Worm (Caenorhabditis elegans) whole organism, L4 larva: ENCODE measurements around the gene Y32H12A.6.

Experiments used
- D1046.2 ChIP-seq: fragments of 200-800 bp; sonication (Bioruptor generic); IDR thresholded peaks from 2 replicates; pipeline ENCODE4 v1.3.6; 2022; ENCODE audit warnings: missing genetic modification characterization, missing compliant biosample characterization
- F26F4.8 ChIP-seq: fragments of 200-800 bp; sonication (Bioruptor generic); conservative IDR thresholded peaks from 2 replicates; pipeline ENCODE4 v1.3.6; 2022; ENCODE audit warnings: missing genetic modification characterization, missing compliant biosample characterization
- F44E2.7 ChIP-seq: fragments of 200-800 bp; sonication (Bioruptor generic); IDR thresholded peaks from 2 replicates; pipeline ENCODE4 v2.1.2; 2022; ENCODE audit warnings: missing genetic modification characterization, missing compliant biosample characterization
- F49E8.2 ChIP-seq: sonication (generic microtip); optimal IDR thresholded peaks from 2 replicates; lab custom pipeline; 2016; ENCODE audit warnings: missing compliant biosample characterization, mild to moderate bottlenecking, missing genetic modification characterization, borderline replicate concordance
- T26A8.4 ChIP-seq: fragments of 200-800 bp; sonication (Bioruptor generic); IDR thresholded peaks from 2 replicates; pipeline ENCODE4 v1.3.6; 2022; ENCODE audit warnings: missing genetic modification characterization, missing compliant biosample characterization
- Y105C5A.15 ChIP-seq: fragments of 200-800 bp; sonication (Bioruptor generic); IDR thresholded peaks from 2 replicates; pipeline ENCODE4 v1.3.6; 2022; ENCODE audit warnings: missing genetic modification characterization, missing compliant biosample characterization
- Y5F2A.4 ChIP-seq: fragments of 200-800 bp; sonication (Bioruptor generic); optimal IDR thresholded peaks from 2 replicates; lab custom pipeline; 2018; ENCODE audit warnings: mild to moderate bottlenecking, missing genetic modification characterization, missing compliant biosample characterization
- Y75B8A.6 ChIP-seq: fragments of 200-800 bp; sonication (Bioruptor generic); IDR thresholded peaks from 2 replicates; pipeline ENCODE4 v1.3.6; 2022; ENCODE audit warnings: missing genetic modification reagents, missing genetic modification characterization, missing compliant biosample characterization
- ZK337.2 ChIP-seq: fragments of 200-800 bp; sonication (Bioruptor generic); IDR thresholded peaks from 2 replicates; pipeline ENCODE4 v1.3.6; 2022; ENCODE audit warnings: missing genetic modification reagents, missing genetic modification characterization, missing compliant biosample characterization
- ZK546.5 ChIP-seq, 2 experiments: sonication (generic microtip); optimal IDR thresholded peaks; 2 replicates each; lab custom pipeline; 2017; ENCODE audit warnings: missing biosample characterization in 2 of 2, missing genetic modification characterization in 2 of 2
- aha-1 ChIP-seq: fragments of 150-350 bp; peaks from one replicate; lab custom pipeline; 2014; ENCODE audit warnings: missing biosample characterization, missing genetic modification characterization
- ama-1 ChIP-seq: fragments of 150-350 bp; optimal IDR thresholded peaks from 2 replicates; lab custom pipeline; 2014; ENCODE audit warnings: inconsistent platforms, mixed read lengths
- ceh-20 ChIP-seq: fragments of 200-800 bp; sonication (Bioruptor generic); IDR thresholded peaks from 2 replicates; pipeline ENCODE4 v1.3.6; 2022; ENCODE audit warnings: missing genetic modification reagents, missing genetic modification characterization, missing compliant biosample characterization
- ceh-32 ChIP-seq: sonication (generic microtip); optimal IDR thresholded peaks from 2 replicates; lab custom pipeline; 2016; ENCODE audit warnings: mild to moderate bottlenecking, missing genetic modification characterization, missing compliant biosample characterization; ENCODE audit not compliant: poor library complexity
- daf-12 ChIP-seq: fragments of 150-350 bp; optimal IDR thresholded peaks from 2 replicates; lab custom pipeline; 2014; ENCODE audit warnings: missing biosample characterization, missing genetic modification reagents, missing genetic modification characterization
- daf-16 ChIP-seq, 3 experiments: sonication (generic microtip); optimal IDR thresholded peaks; 2 replicates each; lab custom pipeline; 2016 to 2017; ENCODE audit warnings: missing genetic modification characterization in 3 of 3, missing genetic modification reagents in 3 of 3, mild to moderate bottlenecking in 2 of 3, missing compliant biosample characterization in 2 of 3, missing biosample characterization in 1 of 3, moderate library complexity in 1 of 3
- daf-8 ChIP-seq: fragments of 200-800 bp; sonication (Bioruptor generic); IDR thresholded peaks from 2 replicates; pipeline ENCODE4 v1.3.6; 2022; ENCODE audit warnings: missing genetic modification characterization, missing compliant biosample characterization
- dve-1 ChIP-seq: sonication (generic microtip); optimal IDR thresholded peaks from 2 replicates; lab custom pipeline; 2017; ENCODE audit warnings: antibody characterized with exemption, mild to moderate bottlenecking, missing genetic modification characterization, missing compliant biosample characterization; ENCODE audit not compliant: insufficient read depth
- egl-27 ChIP-seq: sonication (generic microtip); optimal IDR thresholded peaks from 3 replicates; lab custom pipeline; 2017; ENCODE audit warnings: missing biosample characterization, missing genetic modification reagents, missing genetic modification characterization
- fkh-10 ChIP-seq: fragments of 150-350 bp; optimal IDR thresholded peaks from 2 replicates; lab custom pipeline; 2014; ENCODE audit warnings: missing biosample characterization, missing genetic modification reagents, missing genetic modification characterization
- hif-1 ChIP-seq, 2 experiments: sonication (generic microtip); optimal IDR thresholded peaks; 2 replicates each; lab custom pipeline; 2016 to 2017; ENCODE audit warnings: missing compliant biosample characterization in 2 of 2, missing genetic modification characterization in 2 of 2, missing genetic modification reagents in 2 of 2, missing genotype in 2 of 2, mild to moderate bottlenecking in 1 of 2
- hlh-11 ChIP-seq: fragments of 200-800 bp; sonication (Bioruptor generic); optimal IDR thresholded peaks from 2 replicates; lab custom pipeline; 2018; ENCODE audit warnings: mild to moderate bottlenecking, missing genetic modification characterization, missing compliant biosample characterization
- hlh-30 ChIP-seq: sonication (generic microtip); optimal IDR thresholded peaks from 2 replicates; lab custom pipeline; 2017; ENCODE audit warnings: antibody characterized with exemption, mild to moderate bottlenecking, missing genetic modification characterization, missing compliant biosample characterization; ENCODE audit not compliant: insufficient read depth
- jun-1 ChIP-seq: fragments of 150-350 bp; optimal IDR thresholded peaks from 2 replicates; lab custom pipeline; 2014; ENCODE audit warnings: missing biosample characterization, missing genetic modification reagents, missing genetic modification characterization
- lsy-2 ChIP-seq, 2 experiments: fragments of 150-350 bp in 1 of 2; sonication (generic microtip) in 1 of 2; optimal IDR thresholded peaks; 2 replicates each; lab custom pipeline; 2014 to 2017; ENCODE audit warnings: missing biosample characterization in 2 of 2, missing genetic modification characterization in 2 of 2
- madf-9 ChIP-seq: fragments of 200-800 bp; sonication (Bioruptor generic); conservative IDR thresholded peaks from 2 replicates; pipeline ENCODE4 v1.3.6; 2022; ENCODE audit warnings: missing genetic modification reagents, missing genetic modification characterization, missing compliant biosample characterization
- mdt-29 ChIP-seq: fragments of 200-800 bp; sonication (Bioruptor generic); IDR thresholded peaks from 2 replicates; pipeline ENCODE4 v1.3.6; 2022; ENCODE audit warnings: missing genetic modification reagents, missing genetic modification characterization, missing compliant biosample characterization
- mep-1 ChIP-seq: fragments of 150-350 bp; sonication (generic microtip); optimal IDR thresholded peaks from 3 replicates; lab custom pipeline; 2014; ENCODE audit warnings: missing biosample characterization, missing genetic modification characterization
- nhr-11 ChIP-seq: fragments of 150-350 bp; optimal IDR thresholded peaks from 2 replicates; lab custom pipeline; 2014; ENCODE audit warnings: missing biosample characterization, missing genetic modification characterization
- nhr-111 ChIP-seq: fragments of 200-800 bp; sonication (Bioruptor generic); optimal IDR thresholded peaks from 2 replicates; lab custom pipeline; 2018; ENCODE audit warnings: mild to moderate bottlenecking, missing genetic modification characterization, missing compliant biosample characterization
- nhr-237 ChIP-seq: sonication (generic microtip); optimal IDR thresholded peaks from 2 replicates; lab custom pipeline; 2017; ENCODE audit warnings: missing biosample characterization, missing genetic modification characterization
- nhr-25 ChIP-seq: sonication (generic microtip); optimal IDR thresholded peaks from 2 replicates; lab custom pipeline; 2017; ENCODE audit warnings: missing genetic modification characterization, mild to moderate bottlenecking, missing compliant biosample characterization, antibody characterized with exemption, moderate library complexity, borderline replicate concordance; ENCODE audit not compliant: insufficient read depth
- nhr-28 ChIP-seq: fragments of 150-350 bp; optimal IDR thresholded peaks from 2 replicates; lab custom pipeline; 2014; ENCODE audit warnings: missing biosample characterization, missing genetic modification characterization
- nhr-41 ChIP-seq: fragments of 200-800 bp; sonication (Bioruptor generic); IDR thresholded peaks from 2 replicates; pipeline ENCODE4 v1.3.6; 2022; ENCODE audit warnings: missing genetic modification reagents, missing genetic modification characterization, missing compliant biosample characterization
- nhr-6 ChIP-seq: fragments of 150-350 bp; optimal IDR thresholded peaks from 2 replicates; lab custom pipeline; 2014; ENCODE audit warnings: missing biosample characterization, missing genetic modification characterization
- nhr-77 ChIP-seq: fragments of 150-350 bp; optimal IDR thresholded peaks from 2 replicates; lab custom pipeline; 2014; ENCODE audit warnings: missing biosample characterization, missing genetic modification characterization
- set-16 ChIP-seq: fragments of 200-800 bp; sonication (Bioruptor generic); IDR thresholded peaks from 2 replicates; pipeline ENCODE4 v1.3.6; 2022; ENCODE audit warnings: missing genetic modification reagents, missing genetic modification characterization, missing compliant biosample characterization
- snpc-4 ChIP-seq: fragments of 150-350 bp; optimal IDR thresholded peaks from 2 replicates; lab custom pipeline; 2014; ENCODE audit warnings: missing biosample characterization, missing genetic modification characterization
- tra-1 ChIP-seq: fragments of 200-800 bp; sonication (Bioruptor generic); IDR thresholded peaks from 2 replicates; pipeline ENCODE4 v1.3.6; 2022; ENCODE audit warnings: missing genetic modification reagents, missing genetic modification characterization, missing compliant biosample characterization
- vab-7 ChIP-seq: fragments of 200-800 bp; sonication (Bioruptor generic); IDR thresholded peaks from 2 replicates; pipeline ENCODE4 v1.3.6; 2022; ENCODE audit warnings: missing genetic modification reagents, missing genetic modification characterization, missing compliant biosample characterization
- zag-1 ChIP-seq: fragments of 150-350 bp; optimal IDR thresholded peaks from 2 replicates; lab custom pipeline; 2014; ENCODE audit warnings: missing biosample characterization, missing genetic modification characterization
- zfp-3 ChIP-seq: fragments of 200-800 bp; sonication (Bioruptor generic); conservative IDR thresholded peaks from 2 replicates; pipeline ENCODE4 v1.3.6; 2022; ENCODE audit warnings: missing genetic modification reagents, missing genetic modification characterization, missing compliant biosample characterization

The Y32H12A.6 gene

DNA sequence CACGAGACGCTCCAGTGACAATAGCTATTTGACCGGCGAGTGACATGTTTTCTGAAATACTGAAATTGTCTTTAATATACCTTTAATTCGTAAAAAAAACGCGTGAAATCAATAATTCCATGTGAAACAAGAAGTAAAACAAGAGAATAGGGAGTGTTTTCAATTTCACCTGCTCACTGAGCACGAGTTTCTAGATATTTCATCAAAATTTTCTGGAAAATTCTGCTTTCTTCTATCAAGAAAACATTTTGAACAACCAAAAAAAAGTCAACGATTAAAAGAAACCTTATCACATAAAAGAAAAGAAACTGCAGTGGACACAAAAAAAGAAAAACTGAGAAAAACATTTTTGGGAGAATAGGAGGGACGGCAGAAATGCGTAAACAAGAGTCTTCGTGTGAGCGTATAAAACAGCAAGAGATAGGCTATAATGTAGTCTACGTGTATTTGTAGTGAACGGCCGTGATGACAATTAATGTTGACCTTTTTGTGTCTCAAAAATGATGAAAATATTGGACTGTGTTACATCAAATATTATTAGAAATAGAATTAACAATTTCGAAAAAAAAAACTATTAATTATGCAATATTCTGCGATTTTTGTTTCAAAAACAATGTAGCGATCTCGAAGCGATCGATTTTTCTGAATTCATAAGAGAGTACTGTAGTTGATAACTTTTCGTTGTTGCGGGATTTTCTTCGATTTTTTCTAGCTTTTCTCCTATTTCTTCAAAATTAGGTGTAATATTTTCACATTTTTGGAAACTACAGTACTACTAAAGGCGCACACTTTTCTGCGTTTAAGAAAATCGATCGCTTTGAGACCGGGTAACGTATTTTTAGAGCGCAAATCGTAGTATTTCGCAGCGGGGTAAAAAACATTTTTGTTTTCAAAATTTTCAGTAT is 13.7 kb downstream of the Y32H12A.6 start, which contains the start of gene dhs-9:
TSS of gene dhs-9 (minus strand) at position 51 of the 905 bp plus-strand sequence.
- TF ChIP-seq ama-1 (lab: Kevin White, UChicago) = peak; percentile 39
- TF ChIP-seq daf-12 (tag; lab: Kevin White, UChicago) = no peak
- TF ChIP-seq ceh-20 (GFP tag; lab: Robert Waterston, UW) = no peak
- peak in 1 of 2 experiments; percentile 20 for TF ChIP-seq hif-1 (tag; optimal IDR thresholded peaks at IDR 0.05; lab: Kevin White, UChicago)
- TF ChIP-seq hlh-11 (tag; lab: Kevin White, UChicago) = peak; percentile 59
- TF ChIP-seq vab-7 (GFP tag; lab: Robert Waterston, UW) = no peak
- TF ChIP-seq dve-1 (tag; lab: Kevin White, UChicago) = peak; percentile 50
- peak; percentile 99 for TF ChIP-seq nhr-28 (tag; lab: Kevin White, UChicago)
- TF ChIP-seq nhr-6 (tag; lab: Kevin White, UChicago) = peak; percentile 51
- TF ChIP-seq lsy-2 (tag; optimal IDR thresholded peaks at IDR 0.05; lab: Kevin White, UChicago) = peak in 1 of 2 experiments; percentile 45
- 0 out of 2 replicates have a peak, but pooled peaks have one; percentile 44 for TF ChIP-seq T26A8.4 (GFP tag; lab: Robert Waterston, UW)
- peak; percentile 39 for TF ChIP-seq mep-1 (tag; lab: Kevin White, UChicago)
- peak in 1 of 2 experiments; percentile 84 for TF ChIP-seq daf-16 (GFP tag; optimal IDR thresholded peaks at IDR 0.05; lab: Kevin White, UChicago)
- peak; percentile 99 for TF ChIP-seq daf-16 (tag; optimal IDR thresholded peaks at IDR 0.05; lab: Kevin White, UChicago)
- peak; percentile 64 for TF ChIP-seq nhr-11 (tag; lab: Kevin White, UChicago)
- TF ChIP-seq nhr-77 (tag; lab: Kevin White, UChicago) = peak; percentile 79

DNA sequence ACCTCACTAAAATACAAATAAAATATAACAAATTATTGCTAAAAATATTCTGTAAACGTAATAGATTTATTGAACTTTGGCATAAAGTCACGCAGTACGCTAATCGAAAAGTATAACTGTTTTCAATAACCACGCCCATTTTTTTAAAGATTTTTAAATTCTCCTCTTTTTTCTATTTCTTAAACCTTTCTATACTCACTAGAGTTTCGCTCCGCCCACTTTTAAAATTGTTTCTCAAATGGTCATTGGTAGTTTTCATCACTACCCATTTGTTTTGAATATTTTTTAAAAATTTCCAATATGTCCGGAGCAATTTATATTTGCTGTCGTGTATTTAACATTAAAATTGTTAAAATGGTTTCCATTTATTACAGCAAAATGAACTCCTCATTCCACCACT is 20.1 kb downstream of the Y32H12A.6 start, which contains the start of gene Y32H12A.1:
TSS of gene Y32H12A.1 (plus strand) at position 301 of the 400 bp plus-strand sequence.
- TF ChIP-seq hlh-30 (tag; lab: Kevin White, UChicago) (no peak), fkh-10 (no peak), F44E2.7 (GFP tag; lab: Robert Waterston, UW) (no peak), nhr-6 (tag; lab: Kevin White, UChicago) (no peak), nhr-41 (GFP tag; lab: Robert Waterston, UW) (no peak), nhr-237 (no peak), madf-9 (GFP tag; lab: Robert Waterston, UW) (no peak), nhr-28 (tag; lab: Kevin White, UChicago) (no peak), hlh-11 (tag; lab: Kevin White, UChicago) (no peak), Y105C5A.15 (no peak), vab-7 (GFP tag; lab: Robert Waterston, UW) (no peak), Y75B8A.6 (no peak), ZK546.5 (tag; optimal IDR thresholded peaks at IDR 0.05; lab: Kevin White, UChicago) (no peak), jun-1 (tag; lab: Kevin White, UChicago) (no peak)

DNA sequence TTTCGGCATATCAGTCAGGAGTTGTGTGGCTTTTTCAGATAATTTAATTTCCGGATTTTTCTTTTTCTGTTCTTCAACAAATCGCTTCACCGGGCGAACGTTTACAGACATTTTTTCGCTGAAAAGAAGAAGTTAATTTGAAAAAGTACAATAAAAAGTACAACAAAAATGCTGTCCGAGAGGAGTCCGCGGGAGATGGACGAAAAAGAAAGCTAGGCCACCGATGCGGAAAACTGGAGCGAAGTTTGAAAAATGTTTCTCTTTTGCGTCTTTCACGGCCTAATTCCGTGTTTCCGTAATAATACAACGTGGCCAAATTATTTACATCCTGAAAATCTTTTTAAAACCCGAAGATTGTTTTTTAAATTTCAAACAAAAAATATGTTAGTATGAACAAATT is 32.7 kb downstream of the Y32H12A.6 start, which contains the start of gene thoc-5:
TSS of gene thoc-5 (minus strand) at position 152 of the 400 bp plus-strand sequence.
- TF ChIP-seq F44E2.7 (GFP tag; lab: Robert Waterston, UW) = no peak
- 0 out of 2 replicates have a peak, but pooled peaks have one; percentile 19 for TF ChIP-seq zfp-3 (GFP tag; lab: Robert Waterston, UW)
- TF ChIP-seq egl-27 (tag; lab: Kevin White, UChicago) = no peak
- peak; percentile 53 for TF ChIP-seq mep-1 (tag; lab: Kevin White, UChicago)
- TF ChIP-seq F49E8.2 (tag; lab: Kevin White, UChicago) = no peak
- TF ChIP-seq Y5F2A.4 = no peak
- TF ChIP-seq mdt-29 = no peak
- no peak for TF ChIP-seq daf-8
- no peak for TF ChIP-seq zag-1 (tag; lab: Kevin White, UChicago)
- TF ChIP-seq nhr-237 = no peak
- 0 out of 2 replicates have a peak, but pooled peaks have one; percentile 4 for TF ChIP-seq D1046.2 (GFP tag; lab: Robert Waterston, UW)
- TF ChIP-seq set-16 (GFP tag; lab: Robert Waterston, UW) = no peak
- peak; percentile 53 for TF ChIP-seq hlh-30 (tag; lab: Kevin White, UChicago)
- no peak for TF ChIP-seq nhr-25 (tag; lab: Kevin White, UChicago)
- TF ChIP-seq aha-1 (tag; lab: Kevin White, UChicago) = peak; percentile 92
- TF ChIP-seq madf-9 (GFP tag; lab: Robert Waterston, UW) = peak; percentile 80
- TF ChIP-seq tra-1 (GFP tag; lab: Robert Waterston, UW) = peak; percentile 72; the same call in 1 of the 2 replicates
- peak; percentile 60 for TF ChIP-seq dve-1 (tag; lab: Kevin White, UChicago)
- peak; percentile 92 for TF ChIP-seq ZK337.2 (GFP tag; lab: Robert Waterston, UW)
- TF ChIP-seq nhr-111 (GFP tag; lab: Kevin White, UChicago) = no peak
- TF ChIP-seq ceh-32 (tag; lab: Kevin White, UChicago) = no peak
- peak in 1 of 2 experiments; percentile 87 for TF ChIP-seq lsy-2 (tag; optimal IDR thresholded peaks at IDR 0.05; lab: Kevin White, UChicago)
- no peak for TF ChIP-seq F26F4.8
- no peak for TF ChIP-seq snpc-4
